Fruit fly (Drosophila melanogaster) whole organism, prepupa: ENCODE data around the gene CG12883.
A peak's percentile ranks its signal among the peaks of the same experiment; 100 is the strongest.

Experiments
- Blimp-1 ChIP-seq: fragments of 200-800 bp; sonication (Bioruptor generic); optimal IDR thresholded peaks from 3 replicates; lab custom pipeline; 2017; ENCODE audit warnings: missing biosample characterization, missing genetic modification characterization, mild to moderate bottlenecking, moderate library complexity, missing genetic modification reagents
- CG10631 ChIP-seq: fragments of 200-800 bp; sonication (Bioruptor generic); optimal IDR thresholded peaks from 2 replicates; lab custom pipeline; 2016; ENCODE audit warnings: missing biosample characterization, missing genetic modification characterization
- CG11762 ChIP-seq: fragments of 200-800 bp; sonication (Bioruptor generic); optimal IDR thresholded peaks from 3 replicates; lab custom pipeline; 2016; ENCODE audit warnings: missing biosample characterization, missing genetic modification characterization; ENCODE audit not compliant: insufficient read depth
- CG15336 ChIP-seq: fragments of 200-800 bp; sonication (Bioruptor generic); IDR thresholded peaks from 2 replicates; pipeline ENCODE4 v1.3.6; 2022; ENCODE audit warnings: missing biosample characterization, missing genetic modification characterization
- CG16779 ChIP-seq: fragments of 200-800 bp; sonication (Bioruptor generic); optimal IDR thresholded peaks from 3 replicates; lab custom pipeline; 2017; ENCODE audit warnings: missing biosample characterization, mild to moderate bottlenecking, missing genetic modification characterization
- CG3032 ChIP-seq: fragments of 200-800 bp; optimal IDR thresholded peaks from 2 replicates; lab custom pipeline; 2019; ENCODE audit warnings: missing biosample characterization, mild to moderate bottlenecking, missing genetic modification characterization, moderate library complexity
- CG31627 ChIP-seq: fragments of 200-800 bp; sonication (Bioruptor generic); optimal IDR thresholded peaks from 3 replicates; lab custom pipeline; 2016; ENCODE audit warnings: missing biosample characterization, missing genetic modification characterization
- CG32006 ChIP-seq: fragments of 200-800 bp; sonication (Bioruptor generic); optimal IDR thresholded peaks from 3 replicates; lab custom pipeline; 2017; ENCODE audit warnings: missing biosample characterization, mild to moderate bottlenecking, missing genetic modification characterization
- CG3919 ChIP-seq: fragments of 200-800 bp; sonication (Bioruptor generic); optimal IDR thresholded peaks from 3 replicates; lab custom pipeline; 2016; ENCODE audit warnings: missing biosample characterization, missing genetic modification characterization
- CG4318 ChIP-seq: fragments of 200-800 bp; sonication (Bioruptor generic); optimal IDR thresholded peaks from 3 replicates; lab custom pipeline; 2017; ENCODE audit warnings: missing biosample characterization, mild to moderate bottlenecking, missing genetic modification characterization
- CG6163 ChIP-seq: fragments of 200-800 bp; sonication (Bioruptor generic); IDR thresholded peaks from 3 replicates; pipeline ENCODE4 v1.3.6; 2022; ENCODE audit warnings: missing biosample characterization, missing genetic modification characterization
- CG6276 ChIP-seq: fragments of 200-800 bp; sonication (Bioruptor generic); optimal IDR thresholded peaks from 2 replicates; lab custom pipeline; 2017; ENCODE audit warnings: missing biosample characterization, mild to moderate bottlenecking, missing genetic modification characterization
- CG6792 ChIP-seq: fragments of 200-800 bp; sonication (Bioruptor generic); optimal IDR thresholded peaks from 3 replicates; lab custom pipeline; 2016; ENCODE audit warnings: missing biosample characterization, missing genetic modification characterization
- CG6808 ChIP-seq: fragments of 200-800 bp; sonication (Bioruptor generic); optimal IDR thresholded peaks from 3 replicates; lab custom pipeline; 2017; ENCODE audit warnings: missing biosample characterization, missing genetic modification characterization, mild to moderate bottlenecking, moderate library complexity, missing genetic modification reagents
- CG6854 ChIP-seq: fragments of 200-800 bp; sonication (Bioruptor generic); optimal IDR thresholded peaks from 2 replicates; lab custom pipeline; 2017; ENCODE audit warnings: missing biosample characterization, mild to moderate bottlenecking, missing genetic modification characterization
- CG8319 ChIP-seq: fragments of 200-800 bp; sonication (Bioruptor generic); optimal IDR thresholded peaks from 3 replicates; lab custom pipeline; 2016; ENCODE audit warnings: missing biosample characterization, missing genetic modification characterization
- CG8632 ChIP-seq: fragments of 200-800 bp; sonication (Bioruptor generic); optimal IDR thresholded peaks from 3 replicates; lab custom pipeline; 2016; ENCODE audit warnings: missing biosample characterization, missing genetic modification characterization
- Eip75B ChIP-seq: fragments of 200-800 bp; sonication (Bioruptor generic); optimal IDR thresholded peaks from 3 replicates; lab custom pipeline; 2016; ENCODE audit warnings: missing biosample characterization, missing genetic modification characterization
- Eip78C ChIP-seq: fragments of 200-800 bp; sonication (Bioruptor generic); peaks from one replicate; lab custom pipeline; 2016; ENCODE audit warnings: missing biosample characterization, missing genetic modification characterization
- Eip93F ChIP-seq: fragments of 200-800 bp; sonication (Bioruptor generic); optimal IDR thresholded peaks from 2 replicates; lab custom pipeline; 2016; ENCODE audit warnings: missing biosample characterization, mild to moderate bottlenecking, missing genetic modification characterization
- Ets21C ChIP-seq: fragments of 200-800 bp; sonication (Bioruptor generic); optimal IDR thresholded peaks from 3 replicates; lab custom pipeline; 2016; ENCODE audit warnings: missing biosample characterization, missing genetic modification characterization
- Ets96B ChIP-seq: fragments of 200-800 bp; optimal IDR thresholded peaks from 2 replicates; lab custom pipeline; 2019; ENCODE audit warnings: missing biosample characterization, mild to moderate bottlenecking, missing genetic modification characterization, moderate library complexity
- Hr38 ChIP-seq: sonication (Bioruptor generic); optimal IDR thresholded peaks from 2 replicates; lab custom pipeline; 2016; ENCODE audit warnings: missing biosample characterization, missing genetic modification characterization
- Hr39 ChIP-seq: fragments of 200-800 bp; sonication (Bioruptor generic); optimal IDR thresholded peaks from 2 replicates; lab custom pipeline; 2016; ENCODE audit warnings: missing biosample characterization, missing genetic modification characterization
- Hr4 ChIP-seq: fragments of 200-800 bp; sonication (Bioruptor generic); optimal IDR thresholded peaks from 3 replicates; lab custom pipeline; 2016; ENCODE audit warnings: missing biosample characterization, missing genetic modification characterization
- OdsH ChIP-seq: fragments of 200-800 bp; sonication (Bioruptor generic); optimal IDR thresholded peaks from 3 replicates; lab custom pipeline; 2016; ENCODE audit warnings: missing biosample characterization, missing genetic modification characterization
- Smox ChIP-seq: fragments of 200-800 bp; sonication (Bioruptor generic); optimal IDR thresholded peaks from 3 replicates; lab custom pipeline; 2016; ENCODE audit warnings: missing biosample characterization, missing genetic modification characterization
- Sox102F ChIP-seq: fragments of 200-800 bp; sonication (Bioruptor generic); optimal IDR thresholded peaks from 2 replicates; lab custom pipeline; 2016; ENCODE audit warnings: missing biosample characterization, mild to moderate bottlenecking, missing genetic modification characterization
- Sox14 ChIP-seq: fragments of 200-800 bp; sonication (Bioruptor generic); optimal IDR thresholded peaks from 3 replicates; lab custom pipeline; 2016; ENCODE audit warnings: missing biosample characterization, missing genetic modification characterization
- achi ChIP-seq: fragments of 200-800 bp; sonication (Bioruptor generic); optimal IDR thresholded peaks from 3 replicates; lab custom pipeline; 2016; ENCODE audit warnings: missing biosample characterization, missing genetic modification characterization
- acj6 ChIP-seq: fragments of 200-800 bp; sonication (Bioruptor generic); optimal IDR thresholded peaks from 3 replicates; lab custom pipeline; 2016; ENCODE audit warnings: missing biosample characterization, missing genetic modification characterization
- cyc ChIP-seq: fragments of 200-800 bp; sonication (Bioruptor generic); optimal IDR thresholded peaks from 3 replicates; lab custom pipeline; 2016; ENCODE audit warnings: missing biosample characterization, missing genetic modification characterization
- dac ChIP-seq: fragments of 200-800 bp; sonication (Bioruptor generic); optimal IDR thresholded peaks from 2 replicates; lab custom pipeline; 2017; ENCODE audit warnings: missing biosample characterization, mild to moderate bottlenecking, missing genetic modification characterization
- eg ChIP-seq: fragments of 200-800 bp; sonication (Bioruptor generic); IDR thresholded peaks from 3 replicates; pipeline ENCODE4 v1.3.6; 2022; ENCODE audit warnings: missing biosample characterization, missing genetic modification characterization
- esn ChIP-seq: fragments of 200-800 bp; sonication (Bioruptor generic); optimal IDR thresholded peaks from 2 replicates; lab custom pipeline; 2016; ENCODE audit warnings: missing biosample characterization, mild to moderate bottlenecking, missing genetic modification characterization, moderate library complexity
- fd85E ChIP-seq: fragments of 200-800 bp; sonication (Bioruptor generic); optimal IDR thresholded peaks from 3 replicates; lab custom pipeline; 2016; ENCODE audit warnings: missing biosample characterization, missing genetic modification characterization
- fkh ChIP-seq: fragments of 200-800 bp; sonication (Bioruptor generic); optimal IDR thresholded peaks from 3 replicates; lab custom pipeline; 2017; ENCODE audit warnings: missing biosample characterization, mild to moderate bottlenecking, missing genetic modification characterization, moderate library complexity
- lz ChIP-seq: fragments of 200-800 bp; sonication (Bioruptor generic); optimal IDR thresholded peaks from 3 replicates; lab custom pipeline; 2016; ENCODE audit warnings: missing biosample characterization, missing genetic modification characterization
- net ChIP-seq: fragments of 200-800 bp; sonication (Bioruptor generic); optimal IDR thresholded peaks from 3 replicates; lab custom pipeline; 2016; ENCODE audit warnings: missing biosample characterization, missing genetic modification characterization
- pdm3 ChIP-seq: fragments of 200-800 bp; sonication (Bioruptor generic); optimal IDR thresholded peaks from 3 replicates; lab custom pipeline; 2016; ENCODE audit warnings: missing biosample characterization, missing genetic modification characterization
- salr ChIP-seq, 2 experiments: fragments of 200-800 bp; sonication (Bioruptor generic); optimal IDR thresholded peaks; 3 replicates each; lab custom pipeline; 2016 to 2018; ENCODE audit warnings: missing biosample characterization in 2 of 2, missing genetic modification characterization in 2 of 2, mild to moderate bottlenecking in 1 of 2
- ss ChIP-seq, 2 experiments: fragments of 200-800 bp; sonication (Bioruptor generic); optimal IDR thresholded peaks; 2 replicates in 1 of 2; 3 replicates in 1 of 2; lab custom pipeline; 2017 to 2018; ENCODE audit warnings: mild to moderate bottlenecking in 2 of 2, missing biosample characterization in 2 of 2, missing genetic modification characterization in 2 of 2, moderate library complexity in 1 of 2
- svp ChIP-seq: fragments of 200-800 bp; sonication (Bioruptor generic); peaks from one replicate; lab custom pipeline; 2016; ENCODE audit warnings: missing biosample characterization, missing genetic modification characterization
- topi ChIP-seq: fragments of 200-800 bp; sonication (Bioruptor generic); optimal IDR thresholded peaks from 3 replicates; lab custom pipeline; 2016; ENCODE audit warnings: missing biosample characterization, missing genetic modification characterization
- vri ChIP-seq: fragments of 200-800 bp; sonication (Bioruptor generic); optimal IDR thresholded peaks from 3 replicates; lab custom pipeline; 2016; ENCODE audit warnings: missing biosample characterization, mild to moderate bottlenecking, missing genetic modification characterization

Gene CG12883

dm6 chr3R:27661971-27662489, 17.1 kb upstream of the CG12883 start, which contains the start of gene unc80:
Gene unc80, plus strand, starts transcription at chr3R:27662439.
- TF ChIP-seq salr (GFP tag; optimal IDR thresholded peaks at IDR 0.05; lab: Kevin White, UChicago) (no peak), Ets21C (no peak), Eip75B (GFP tag; lab: Kevin White, UChicago) (no peak), CG6854 (no peak), CG3919 (GFP tag; lab: Kevin White, UChicago) (no peak), Smox (GFP tag; lab: Kevin White, UChicago) (no peak), CG32006 (GFP tag; lab: Kevin White, UChicago) (no peak), Blimp-1 (GFP tag; lab: Kevin White, UChicago) (no peak), CG8632 (GFP tag; lab: Kevin White, UChicago) (no peak), CG6792 (GFP tag; lab: Kevin White, UChicago) (no peak), CG8319 (no peak)

dm6 chr3R:27662857-27663256, 16.2 kb upstream of the CG12883 start:
- TF ChIP-seq esn (GFP tag; lab: Kevin White, UChicago) (no peak), CG16779 (no peak), Hr39 (GFP tag; lab: Kevin White, UChicago) (no peak), Hr4 (GFP tag; lab: Kevin White, UChicago) (no peak), CG6808 (no peak), achi (GFP tag; lab: Kevin White, UChicago) (no peak), Ets21C (no peak), CG31627 (GFP tag; lab: Kevin White, UChicago) (no peak), Sox102F (no peak), acj6 (GFP tag; lab: Kevin White, UChicago) (no peak), CG8319 (no peak), fkh (GFP tag; lab: Kevin White, UChicago) (no peak), dac (GFP tag; lab: Kevin White, UChicago) (no peak), eg (no peak)
- TF ChIP-seq, all 60 proteins: peak for 0

- TF ChIP-seq CG6276 (GFP tag; lab: Kevin White, UChicago) = peak; percentile 97
- peak; percentile 94 to 97 for TF ChIP-seq ss (GFP tag; optimal IDR thresholded peaks at IDR 0.05; lab: Kevin White, UChicago)
- peak; percentile 81 for TF ChIP-seq net
- TF ChIP-seq CG11762 (GFP tag; lab: Kevin White, UChicago) = peak; percentile 73
- peak; percentile 56 for TF ChIP-seq pdm3 (GFP tag; lab: Kevin White, UChicago)
- peak; percentile 69; the same call in 1 of the 2 replicates for TF ChIP-seq CG15336 (GFP tag; lab: Robert Waterston, UW)
- TF ChIP-seq Sox102F = peak; percentile 48
- peak; percentile 69 for TF ChIP-seq Blimp-1 (GFP tag; lab: Kevin White, UChicago)
- no peak for TF ChIP-seq Hr38 (GFP tag; lab: Kevin White, UChicago)
- TF ChIP-seq CG16779 = peak; percentile 92
- TF ChIP-seq CG6792 (GFP tag; lab: Kevin White, UChicago) = peak; percentile 7
- TF ChIP-seq cyc (GFP tag; lab: Kevin White, UChicago) = peak; percentile 51
- TF ChIP-seq Eip93F (GFP tag; lab: Kevin White, UChicago) = peak; percentile 26
- TF ChIP-seq Eip78C (GFP tag; lab: Kevin White, UChicago) = no peak
- TF ChIP-seq topi = peak; percentile 64
- peak; percentile 53 for TF ChIP-seq Eip75B (GFP tag; lab: Kevin White, UChicago)
- TF ChIP-seq CG6808 = peak; percentile 93
- TF ChIP-seq CG3032 (tag; lab: Kevin White, UChicago) = no peak
- TF ChIP-seq CG4318 (GFP tag; lab: Kevin White, UChicago) = no peak
- TF ChIP-seq OdsH = no peak
- TF ChIP-seq Ets96B (tag; lab: Kevin White, UChicago) = peak; percentile 67
- peak; percentile 50 for TF ChIP-seq Sox14 (GFP tag; lab: Kevin White, UChicago)
- peak; percentile 63 for TF ChIP-seq achi (GFP tag; lab: Kevin White, UChicago)
- TF ChIP-seq CG6163 = peak; percentile 56; the same call in 2 of the 3 replicates
- TF ChIP-seq CG10631 = no peak
- peak; percentile 38 for TF ChIP-seq lz (GFP tag; lab: Kevin White, UChicago)
- peak; percentile 41 for TF ChIP-seq dac (GFP tag; lab: Kevin White, UChicago)
- peak; percentile 72 for TF ChIP-seq fd85E (GFP tag; lab: Kevin White, UChicago)
- TF ChIP-seq CG8319 = peak; percentile 68
- peak; percentile 36 for TF ChIP-seq CG31627 (GFP tag; lab: Kevin White, UChicago)
- TF ChIP-seq acj6 (GFP tag; lab: Kevin White, UChicago) = peak; percentile 29
- peak; percentile 64 to 76 for TF ChIP-seq salr (GFP tag; optimal IDR thresholded peaks at IDR 0.05; lab: Kevin White, UChicago)
- no peak for TF ChIP-seq vri (GFP tag; lab: Kevin White, UChicago)
- peak; percentile 98 for TF ChIP-seq svp (GFP tag; lab: Kevin White, UChicago)
- TF ChIP-seq CG6854 = peak; percentile 98
These were observed 1.8 kb upstream of the CG12883 start, which contains the start of gene Hsdl2 for dm6 chr3R:27677174-27677726. Gene Hsdl2, plus strand, starts transcription at chr3R:27677522.
